Worm (Caenorhabditis elegans) whole organism, L1 larva: Measurements from ENCODE around the gene frpr-1.
A peak's percentile ranks its signal among the peaks of the same experiment; 100 is the strongest.

Experiments used
- C04F5.9 ChIP-seq: sonication (generic microtip); optimal IDR thresholded peaks from 2 replicates; lab custom pipeline; 2016; ENCODE audit warnings: missing genetic modification characterization, missing compliant biosample characterization
- C16A3.4 ChIP-seq: fragments of 150-350 bp; optimal IDR thresholded peaks from 2 replicates; lab custom pipeline; 2014; ENCODE audit warnings: missing biosample characterization, missing genetic modification characterization
- C34B4.2 ChIP-seq: sonication (generic microtip); optimal IDR thresholded peaks from 2 replicates; lab custom pipeline; 2017; ENCODE audit warnings: mild to moderate bottlenecking, missing genetic modification characterization, missing compliant biosample characterization
- Y116A8C.19 ChIP-seq: sonication (generic microtip); optimal IDR thresholded peaks from 2 replicates; lab custom pipeline; 2016; ENCODE audit warnings: missing compliant biosample characterization, missing genetic modification characterization, borderline replicate concordance
- aly-2 ChIP-seq: fragments of 150-350 bp; optimal IDR thresholded peaks from 2 replicates; lab custom pipeline; 2014; ENCODE audit warnings: missing biosample characterization, missing genetic modification characterization
- ceh-63 ChIP-seq: fragments of 200-800 bp; sonication (Bioruptor generic); optimal IDR thresholded peaks from 2 replicates; lab custom pipeline; 2018; ENCODE audit warnings: mild to moderate bottlenecking, missing genetic modification characterization, missing compliant biosample characterization
- ceh-82 ChIP-seq, 3 experiments: fragments of 150-350 bp in 1 of 3; sonication (generic microtip) in 2 of 3; optimal IDR thresholded peaks; 2 replicates each; lab custom pipeline; 2014 to 2017; ENCODE audit warnings: missing biosample characterization in 3 of 3, missing genetic modification characterization in 3 of 3
- ceh-90 ChIP-seq: sonication (generic microtip); optimal IDR thresholded peaks from 2 replicates; lab custom pipeline; 2016; ENCODE audit warnings: missing genetic modification characterization, missing compliant biosample characterization
- ces-1 ChIP-seq: fragments of 150-350 bp; optimal IDR thresholded peaks from 2 replicates; lab custom pipeline; 2014; ENCODE audit warnings: missing biosample characterization, missing genetic modification reagents, missing genetic modification characterization
- dpl-1 ChIP-seq, 3 experiments: fragments of 150-350 bp in 2 of 3; sonication (generic microtip) in 1 of 3; optimal IDR thresholded peaks; 2 replicates each; lab custom pipeline; 2014 to 2017; ENCODE audit warnings: missing biosample characterization in 3 of 3, missing genetic modification characterization in 3 of 3, missing genetic modification reagents in 3 of 3
- efl-1 ChIP-seq, 4 experiments: fragments of 150-350 bp; optimal IDR thresholded peaks in 3 of 4; peaks in 1 of 4; 1 replicate in 1 of 4; 2 replicates in 3 of 4; lab custom pipeline; 2014; ENCODE audit warnings: missing biosample characterization in 2 of 4, missing genetic modification characterization in 2 of 4, missing genetic modification reagents in 2 of 4
- egl-13 ChIP-seq: sonication (generic microtip); optimal IDR thresholded peaks from 2 replicates; lab custom pipeline; 2016; ENCODE audit warnings: missing genotype, missing genetic modification reagents, missing genetic modification characterization, missing compliant biosample characterization
- ets-5 ChIP-seq: fragments of 200-800 bp; sonication (Bioruptor generic); IDR thresholded peaks from 2 replicates; pipeline ENCODE4 v1.3.6; 2022; ENCODE audit warnings: missing genetic modification characterization, missing compliant biosample characterization
- fkh-4 ChIP-seq: sonication (generic microtip); optimal IDR thresholded peaks from 2 replicates; lab custom pipeline; 2016; ENCODE audit warnings: missing compliant biosample characterization, missing genetic modification characterization, borderline replicate concordance
- fkh-8 ChIP-seq: sonication (generic microtip); optimal IDR thresholded peaks from 2 replicates; lab custom pipeline; 2016; ENCODE audit warnings: mild to moderate bottlenecking, missing genetic modification characterization, missing compliant biosample characterization
- fos-1 ChIP-seq: fragments of 150-350 bp; optimal IDR thresholded peaks from 2 replicates; lab custom pipeline; 2014; ENCODE audit warnings: missing biosample characterization, missing genetic modification characterization
- grh-1 ChIP-seq: fragments of 200-800 bp; sonication (Bioruptor generic); IDR thresholded peaks from 2 replicates; pipeline ENCODE4 v1.3.6; 2022; ENCODE audit warnings: missing genetic modification reagents, missing genetic modification characterization, missing compliant biosample characterization
- hlh-17 ChIP-seq: fragments of 200-800 bp; sonication (Bioruptor generic); optimal IDR thresholded peaks from 2 replicates; lab custom pipeline; 2018; ENCODE audit warnings: missing genetic modification characterization, mild to moderate bottlenecking, missing compliant biosample characterization, moderate library complexity, borderline replicate concordance
- hlh-4 ChIP-seq: sonication (generic microtip); optimal IDR thresholded peaks from 2 replicates; lab custom pipeline; 2016; ENCODE audit warnings: mild to moderate bottlenecking, missing genetic modification characterization, missing compliant biosample characterization
- irx-1 ChIP-seq: sonication (generic microtip); optimal IDR thresholded peaks from 2 replicates; lab custom pipeline; 2016; ENCODE audit warnings: missing genetic modification characterization, missing compliant biosample characterization
- isw-1 ChIP-seq: fragments of 200-800 bp; sonication (Bioruptor generic); IDR thresholded peaks from 2 replicates; pipeline ENCODE4 v1.3.6; 2022; ENCODE audit warnings: missing genetic modification characterization, missing compliant biosample characterization
- lin-35 ChIP-seq, 2 experiments: fragments of 150-350 bp; optimal IDR thresholded peaks; 2 replicates each; lab custom pipeline; 2014; ENCODE audit warnings: missing biosample characterization in 2 of 2, missing genetic modification characterization in 2 of 2, missing genetic modification reagents in 2 of 2
- lir-3 ChIP-seq: sonication (generic microtip); optimal IDR thresholded peaks from 2 replicates; lab custom pipeline; 2016; ENCODE audit warnings: mild to moderate bottlenecking, missing genetic modification characterization, moderate library complexity, missing compliant biosample characterization; ENCODE audit not compliant: poor library complexity
- lsy-2 ChIP-seq, 2 experiments: fragments of 150-350 bp; optimal IDR thresholded peaks; 2 replicates each; lab custom pipeline; 2014; ENCODE audit warnings: missing biosample characterization in 2 of 2, missing genetic modification characterization in 2 of 2
- mab-9 ChIP-seq: fragments of 200-800 bp; sonication (Bioruptor generic); IDR thresholded peaks from 2 replicates; pipeline ENCODE4 v1.3.6; 2022; ENCODE audit warnings: missing genetic modification reagents, missing genetic modification characterization, missing compliant biosample characterization
- mdl-1 ChIP-seq, 2 experiments: fragments of 150-350 bp; optimal IDR thresholded peaks; 2 replicates each; lab custom pipeline; 2014 to 2017; ENCODE audit warnings: missing biosample characterization in 2 of 2, missing genetic modification characterization in 2 of 2, inconsistent platforms in 1 of 2
- mep-1 ChIP-seq: fragments of 150-350 bp; optimal IDR thresholded peaks from 2 replicates; lab custom pipeline; 2014; ENCODE audit warnings: missing biosample characterization, missing genetic modification characterization
- nhr-11 ChIP-seq: fragments of 150-350 bp; optimal IDR thresholded peaks from 2 replicates; lab custom pipeline; 2014; ENCODE audit warnings: missing biosample characterization, missing genetic modification characterization
- nhr-237 ChIP-seq: fragments of 150-350 bp; optimal IDR thresholded peaks from 2 replicates; lab custom pipeline; 2014; ENCODE audit warnings: missing biosample characterization, missing genetic modification characterization
- nhr-28 ChIP-seq: fragments of 150-350 bp; optimal IDR thresholded peaks from 2 replicates; lab custom pipeline; 2014; ENCODE audit warnings: missing biosample characterization, missing genetic modification characterization
- nhr-47 ChIP-seq: sonication (generic microtip); optimal IDR thresholded peaks from 2 replicates; lab custom pipeline; 2016; ENCODE audit warnings: mild to moderate bottlenecking, missing genetic modification characterization, moderate library complexity, missing compliant biosample characterization
- nhr-76 ChIP-seq: sonication (generic microtip); optimal IDR thresholded peaks from 2 replicates; lab custom pipeline; 2017; ENCODE audit warnings: missing biosample characterization, missing genetic modification characterization
- nhr-85 ChIP-seq: sonication (generic microtip); peaks from one replicate; lab custom pipeline; 2016; ENCODE audit warnings: missing genetic modification characterization, inconsistent platforms, missing compliant biosample characterization
- nhr-90 ChIP-seq: sonication (generic microtip); optimal IDR thresholded peaks from 2 replicates; lab custom pipeline; 2016; ENCODE audit warnings: mild to moderate bottlenecking, missing genetic modification characterization, missing compliant biosample characterization; ENCODE audit not compliant: poor library complexity
- pax-3 ChIP-seq: fragments of 200-800 bp; sonication (Bioruptor generic); optimal IDR thresholded peaks from 2 replicates; lab custom pipeline; 2018; ENCODE audit warnings: mild to moderate bottlenecking, missing genetic modification characterization, moderate library complexity, missing compliant biosample characterization
- rnt-1 ChIP-seq: sonication (generic microtip); optimal IDR thresholded peaks from 2 replicates; lab custom pipeline; 2016; ENCODE audit warnings: mild to moderate bottlenecking, missing genetic modification characterization, moderate library complexity, missing compliant biosample characterization
- skn-1 ChIP-seq: fragments of 150-350 bp; optimal IDR thresholded peaks from 2 replicates; lab custom pipeline; 2014; ENCODE audit warnings: missing biosample characterization, missing genetic modification characterization
- snpc-4 ChIP-seq: fragments of 150-350 bp; optimal IDR thresholded peaks from 2 replicates; lab custom pipeline; 2014; ENCODE audit warnings: missing biosample characterization, missing genetic modification characterization
- sox-4 ChIP-seq: sonication (generic microtip); optimal IDR thresholded peaks from 2 replicates; lab custom pipeline; 2016; ENCODE audit warnings: missing genetic modification characterization, missing compliant biosample characterization
- sup-37 ChIP-seq: fragments of 200-800 bp; sonication (Bioruptor generic); optimal IDR thresholded peaks from 2 replicates; lab custom pipeline; 2018; ENCODE audit warnings: mild to moderate bottlenecking, missing genetic modification characterization, missing compliant biosample characterization
- swsn-7 ChIP-seq: sonication (generic microtip); optimal IDR thresholded peaks from 2 replicates; lab custom pipeline; 2016; ENCODE audit warnings: missing genetic modification characterization, missing compliant biosample characterization
- tbx-2 ChIP-seq: sonication (generic microtip); optimal IDR thresholded peaks from 2 replicates; lab custom pipeline; 2016; ENCODE audit warnings: missing genetic modification characterization, missing compliant biosample characterization
- unc-130 ChIP-seq: fragments of 150-350 bp; optimal IDR thresholded peaks from 2 replicates; lab custom pipeline; 2017; ENCODE audit warnings: missing biosample characterization, missing genetic modification characterization, inconsistent platforms
- unc-30 ChIP-seq: sonication (generic microtip); optimal IDR thresholded peaks from 2 replicates; lab custom pipeline; 2017; ENCODE audit warnings: missing biosample characterization, missing genetic modification characterization
- unc-86 ChIP-seq: sonication (generic microtip); optimal IDR thresholded peaks from 2 replicates; lab custom pipeline; 2016; ENCODE audit warnings: missing genetic modification characterization, missing compliant biosample characterization
- zag-1 ChIP-seq: fragments of 150-350 bp; optimal IDR thresholded peaks from 2 replicates; lab custom pipeline; 2014; ENCODE audit warnings: missing biosample characterization, missing genetic modification characterization
- zip-4 ChIP-seq: fragments of 200-800 bp; sonication (Bioruptor generic); optimal IDR thresholded peaks from 2 replicates; lab custom pipeline; 2018; ENCODE audit warnings: mild to moderate bottlenecking, missing genetic modification characterization, moderate library complexity, missing compliant biosample characterization
- ztf-11 ChIP-seq, 2 experiments: sonication (generic microtip); optimal IDR thresholded peaks; 2 replicates each; lab custom pipeline; 2016 to 2017; ENCODE audit warnings: missing genetic modification characterization in 2 of 2, missing biosample characterization in 1 of 2, missing compliant biosample characterization in 1 of 2

frpr-1 gene

DNA sequence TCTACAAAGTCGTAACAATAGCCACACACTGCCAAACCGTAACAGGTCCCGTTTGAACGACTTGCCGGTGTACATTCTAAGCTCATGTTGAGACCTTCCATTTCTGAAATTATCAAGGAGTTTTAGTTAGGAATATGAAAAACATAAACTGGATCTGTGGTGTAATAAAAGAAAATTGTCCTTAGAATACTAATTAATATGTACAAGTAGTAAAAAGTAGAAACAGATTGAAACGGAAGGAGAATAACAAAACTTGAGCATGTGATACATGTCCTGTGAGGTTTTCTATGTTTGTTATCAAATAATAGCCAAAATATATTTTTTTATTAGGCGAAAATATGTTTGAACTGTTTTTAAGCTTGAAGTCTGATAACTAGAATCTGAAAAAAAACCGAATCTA, at the start of gene frpr-1:
TSS of gene frpr-1 (minus strand) at position 101 of the 400 bp plus-strand sequence.
- TF ChIP-seq sup-37 (GFP tag; lab: Kevin White, UChicago) = no peak
- TF ChIP-seq hlh-17 (GFP tag; lab: Kevin White, UChicago) = no peak
- no peak for TF ChIP-seq nhr-11 (tag; lab: Kevin White, UChicago)
- TF ChIP-seq lir-3 = no peak
- no peak for TF ChIP-seq irx-1 (tag; lab: Kevin White, UChicago)
- no peak for TF ChIP-seq lin-35 (GFP tag; optimal IDR thresholded peaks at IDR 0.05; lab: Kevin White, UChicago)
- TF ChIP-seq nhr-76 (tag; lab: Kevin White, UChicago) = no peak
- TF ChIP-seq unc-130 (tag; lab: Kevin White, UChicago) = no peak
- no peak for TF ChIP-seq unc-86 (tag; lab: Kevin White, UChicago)
- TF ChIP-seq fkh-4 (tag; lab: Kevin White, UChicago) = no peak
- TF ChIP-seq ceh-90 (tag; lab: Kevin White, UChicago) = no peak
- TF ChIP-seq tbx-2 (tag; lab: Kevin White, UChicago) = no peak
- no peak for TF ChIP-seq skn-1 (tag; lab: Kevin White, UChicago)
- no peak for TF ChIP-seq efl-1 (optimal IDR thresholded peaks at IDR 0.05; lab: Kevin White, UChicago)
- TF ChIP-seq efl-1 (GFP tag; optimal IDR thresholded peaks at IDR 0.05 in 1 of 2; lab: Kevin White, UChicago) = no peak
- no peak for TF ChIP-seq fos-1
- TF ChIP-seq swsn-7 = no peak
- TF ChIP-seq zip-4 (GFP tag; lab: Kevin White, UChicago) = no peak
- TF ChIP-seq grh-1 = no peak
- TF ChIP-seq, all 84 proteins: peak for 0

DNA sequence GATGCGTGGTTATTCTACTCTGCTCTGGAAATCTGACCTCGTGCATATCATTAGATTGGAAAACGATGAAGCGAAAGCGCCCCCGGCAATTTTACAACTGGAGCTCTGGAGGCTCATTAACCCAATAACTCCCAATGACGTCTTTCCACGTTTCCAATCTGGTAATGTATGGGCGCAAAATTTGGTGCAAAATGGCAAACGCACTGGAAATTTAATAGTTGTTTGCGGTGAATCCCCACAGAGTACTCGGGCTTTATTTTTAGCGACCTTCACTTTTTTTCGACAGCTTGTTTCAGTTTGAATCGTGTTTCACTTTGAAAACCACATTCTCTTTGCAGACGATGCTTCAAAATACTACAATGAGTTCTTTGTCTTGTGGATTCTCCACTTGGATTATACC, 44.2 kb upstream of the frpr-1 start, which contains the start of gene C17H11.1:
TSS of gene C17H11.1 (plus strand) at position 301 of the 400 bp plus-strand sequence.
- TF ChIP-seq isw-1 (GFP tag; lab: Robert Waterston, UW) (no peak), ztf-11 (tag; optimal IDR thresholded peaks at IDR 0.05; lab: Kevin White, UChicago) (no peak), sox-4 (no peak), C04F5.9 (tag; lab: Kevin White, UChicago) (no peak), dpl-1 (GFP tag; optimal IDR thresholded peaks at IDR 0.05; lab: Kevin White, UChicago) (no peak), nhr-28 (tag; lab: Kevin White, UChicago) (no peak), mep-1 (tag; lab: Kevin White, UChicago) (no peak)

DNA sequence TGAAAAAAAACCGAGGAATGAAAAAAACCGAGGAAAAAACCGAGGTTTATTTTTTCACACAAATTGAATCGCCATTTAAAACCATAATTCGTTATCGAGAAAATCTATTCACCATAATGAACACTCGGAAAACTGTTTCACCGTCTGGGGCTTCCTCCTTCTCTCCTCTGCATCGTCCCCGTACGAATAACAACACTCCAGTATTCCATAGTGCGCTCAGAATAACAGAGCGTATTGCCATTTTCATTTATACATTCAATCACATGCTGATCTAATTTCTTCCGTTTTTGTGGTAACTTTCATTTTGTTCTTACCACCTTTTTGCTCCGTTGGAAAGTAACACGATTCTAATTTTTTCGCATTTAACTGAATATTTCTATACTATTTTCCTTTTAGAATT, 40.1 kb upstream of the frpr-1 start, which contains the start of gene C17H11.2:
TSS of gene C17H11.2 (plus strand) at position 397 of the 400 bp plus-strand sequence.
- TF ChIP-seq mab-9 (no peak), efl-1 (optimal IDR thresholded peaks at IDR 0.05; lab: Kevin White, UChicago) (no peak), efl-1 (GFP tag; optimal IDR thresholded peaks at IDR 0.05 in 1 of 2; lab: Kevin White, UChicago) (peak in 1 of 2 experiments; percentile 89), zip-4 (GFP tag; lab: Kevin White, UChicago) (no peak), unc-30 (tag; lab: Kevin White, UChicago) (no peak), hlh-17 (GFP tag; lab: Kevin White, UChicago) (no peak), ceh-82 (tag; optimal IDR thresholded peaks at IDR 0.05; lab: Kevin White, UChicago) (peak in 1 of 3 experiments; percentile 2), fkh-8 (no peak), dpl-1 (GFP tag; optimal IDR thresholded peaks at IDR 0.05; lab: Kevin White, UChicago) (no peak), nhr-237 (no peak), C34B4.2 (tag; lab: Kevin White, UChicago) (no peak), nhr-76 (tag; lab: Kevin White, UChicago) (no peak), grh-1 (no peak), aly-2 (tag; lab: Kevin White, UChicago) (no peak), rnt-1 (tag; lab: Kevin White, UChicago) (no peak), Y116A8C.19 (tag; lab: Kevin White, UChicago) (no peak), ceh-63 (GFP tag; lab: Kevin White, UChicago) (no peak), C16A3.4 (tag; lab: Kevin White, UChicago) (peak; percentile 6), hlh-4 (no peak), egl-13 (tag; lab: Kevin White, UChicago) (no peak), ces-1 (no peak), nhr-90 (tag; lab: Kevin White, UChicago) (no peak), nhr-47 (tag; lab: Kevin White, UChicago) (no peak), lsy-2 (tag; optimal IDR thresholded peaks at IDR 0.05; lab: Kevin White, UChicago) (peak in 1 of 2 experiments; percentile 51), ceh-90 (tag; lab: Kevin White, UChicago) (no peak), zag-1 (tag; lab: Kevin White, UChicago) (no peak), nhr-85 (tag; lab: Kevin White, UChicago) (no peak), fos-1 (no peak), pax-3 (tag; lab: Kevin White, UChicago) (no peak), ets-5 (GFP tag; lab: Robert Waterston, UW) (no peak), C04F5.9 (tag; lab: Kevin White, UChicago) (no peak), mdl-1 (tag; optimal IDR thresholded peaks at IDR 0.05; lab: Kevin White, UChicago) (no peak), snpc-4 (tag; lab: Kevin White, UChicago) (no peak)
